Fruit fly (Drosophila melanogaster) whole organism, adult: ENCODE results near the gene LeuRS.

Experiments
- CG1620 ChIP-seq: fragments of 200-800 bp; sonication (Bioruptor generic); optimal IDR thresholded peaks from 2 replicates; lab custom pipeline; 2016; ENCODE audit warnings: missing biosample characterization, missing genetic modification characterization
- CG33017 ChIP-seq: fragments of 200-800 bp; sonication (Bioruptor generic); optimal IDR thresholded peaks from 2 replicates; lab custom pipeline; 2018; ENCODE audit warnings: missing biosample characterization, mild to moderate bottlenecking, missing genetic modification characterization, moderate library complexity
- CG7045 ChIP-seq: fragments of 200-800 bp; sonication (Bioruptor generic); optimal IDR thresholded peaks from 2 replicates; lab custom pipeline; 2017; ENCODE audit warnings: missing biosample characterization, mild to moderate bottlenecking, missing genetic modification characterization
- CG7101 ChIP-seq: fragments of 200-800 bp; sonication (Bioruptor generic); optimal IDR thresholded peaks from 2 replicates; lab custom pipeline; 2018; ENCODE audit warnings: missing biosample characterization, mild to moderate bottlenecking, missing genetic modification characterization, moderate library complexity
- Crg-1 ChIP-seq: fragments of 200-800 bp; sonication (Bioruptor generic); optimal IDR thresholded peaks from 2 replicates; lab custom pipeline; 2016; ENCODE audit warnings: missing biosample characterization, missing genetic modification characterization
- Mnt ChIP-seq: fragments of 200-800 bp; sonication (Bioruptor generic); optimal IDR thresholded peaks from 2 replicates; lab custom pipeline; 2016; ENCODE audit warnings: missing biosample characterization, mild to moderate bottlenecking, missing genetic modification characterization
- cnc ChIP-seq, 2 experiments: fragments of >200 bp; optimal IDR thresholded peaks; 2 replicates each; lab custom pipeline; 2017
- ovo ChIP-seq: fragments of 200-800 bp; sonication (Bioruptor generic); optimal IDR thresholded peaks from 2 replicates; lab custom pipeline; 2016; ENCODE audit warnings: missing biosample characterization, missing genetic modification characterization
- pad ChIP-seq: fragments of 200-800 bp; sonication (Bioruptor generic); optimal IDR thresholded peaks from 3 replicates; lab custom pipeline; 2017; ENCODE audit warnings: missing biosample characterization, missing genetic modification characterization, mild to moderate bottlenecking, moderate library complexity, missing genetic modification reagents
- toe ChIP-seq: fragments of 200-800 bp; sonication (Bioruptor generic); optimal IDR thresholded peaks from 2 replicates; lab custom pipeline; 2016; ENCODE audit warnings: missing biosample characterization, missing genetic modification characterization

DNA sequence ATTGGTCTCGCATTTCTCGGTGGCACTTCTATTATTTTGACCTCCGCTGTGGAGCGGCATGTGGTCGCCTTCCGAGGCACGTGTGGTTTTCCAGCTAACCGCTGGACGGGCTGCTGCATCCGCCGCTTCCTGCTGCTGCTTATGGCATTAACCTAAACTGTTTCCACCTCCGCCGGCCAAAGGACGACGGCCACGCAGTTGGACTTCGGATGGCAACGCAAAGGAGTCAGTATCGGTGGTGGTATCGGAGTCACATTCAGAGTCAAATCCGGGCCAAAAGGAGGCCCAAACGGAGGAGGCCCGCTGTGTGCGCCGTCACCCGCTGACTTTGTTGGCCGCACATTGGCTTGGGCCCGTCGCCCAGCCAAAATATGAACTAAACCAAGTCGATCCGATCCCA lies 35.3 kb upstream of the LeuRS start:
- TF ChIP-seq CG1620 (no peak), pad (no peak), cnc (optimal IDR thresholded peaks at IDR 0.05; lab: Kevin White, UChicago) (no peak), CG7045 (no peak), Mnt (no peak), ovo (GFP tag; lab: Kevin White, UChicago) (no peak), CG33017 (no peak), CG7101 (tag; lab: Kevin White, UChicago) (no peak), toe (GFP tag; lab: Kevin White, UChicago) (no peak), Crg-1 (GFP tag; lab: Kevin White, UChicago) (no peak)
